Fruit fly (Drosophila melanogaster) whole organism, embryonic: ENCODE measurements around the gene Glys.

Experiments used
- Atf3 ChIP-seq: fragments of 200-800 bp; sonication (Bioruptor generic); optimal IDR thresholded peaks from 3 replicates; lab custom pipeline; 2016; ENCODE audit warnings: missing biosample characterization, missing genetic modification characterization
- CG10462 ChIP-seq: fragments of 200-800 bp; sonication (Bioruptor generic); optimal IDR thresholded peaks from 2 replicates; lab custom pipeline; 2016; ENCODE audit warnings: missing biosample characterization, missing genetic modification characterization
- CG12219 ChIP-seq: fragments of 200-800 bp; sonication (Bioruptor generic); optimal IDR thresholded peaks from 3 replicates; lab custom pipeline; 2018; ENCODE audit warnings: missing biosample characterization, mild to moderate bottlenecking, missing genetic modification characterization
- CG12391 ChIP-seq: fragments of 200-800 bp; sonication (Bioruptor generic); optimal IDR thresholded peaks from 3 replicates; lab custom pipeline; 2018; ENCODE audit warnings: missing biosample characterization, mild to moderate bottlenecking, missing genetic modification characterization, moderate library complexity
- CG13296 ChIP-seq: fragments of 200-800 bp; sonication (Bioruptor generic); optimal IDR thresholded peaks from 3 replicates; lab custom pipeline; 2018; ENCODE audit warnings: missing biosample characterization, mild to moderate bottlenecking, missing genetic modification characterization
- CG14667 ChIP-seq: fragments of 200-800 bp; sonication (Bioruptor generic); IDR thresholded peaks from 2 replicates; pipeline ENCODE4 v1.3.6; 2022; ENCODE audit warnings: missing biosample characterization, missing genetic modification characterization
- CG17328 ChIP-seq: fragments of 200-800 bp; sonication (Bioruptor generic); IDR thresholded peaks from 2 replicates; pipeline ENCODE4 v1.3.6; 2022; ENCODE audit warnings: missing biosample characterization, missing genetic modification characterization
- CG17359 ChIP-seq: fragments of 200-800 bp; sonication (Bioruptor generic); optimal IDR thresholded peaks from 3 replicates; lab custom pipeline; 2018; ENCODE audit warnings: missing biosample characterization, mild to moderate bottlenecking, missing genetic modification characterization, moderate library complexity
- CG17912 ChIP-seq: fragments of 200-800 bp; sonication (Bioruptor generic); optimal IDR thresholded peaks from 2 replicates; lab custom pipeline; 2018; ENCODE audit warnings: missing biosample characterization, mild to moderate bottlenecking, missing genetic modification characterization
- CG18476 ChIP-seq: fragments of 200-800 bp; sonication (Bioruptor generic); optimal IDR thresholded peaks from 2 replicates; lab custom pipeline; 2016; ENCODE audit warnings: missing biosample characterization, mild to moderate bottlenecking, missing genetic modification characterization
- CG31365 ChIP-seq: fragments of 200-800 bp; sonication (Bioruptor generic); optimal IDR thresholded peaks from 2 replicates; lab custom pipeline; 2018; ENCODE audit warnings: missing biosample characterization, mild to moderate bottlenecking, missing genetic modification characterization
- CG32767 ChIP-seq: fragments of 200-800 bp; sonication (Bioruptor generic); IDR thresholded peaks from 2 replicates; pipeline ENCODE4 v1.3.6; 2022; ENCODE audit warnings: missing biosample characterization, missing genetic modification characterization
- CG33557 ChIP-seq: fragments of 200-800 bp; sonication (Bioruptor generic); optimal IDR thresholded peaks from 2 replicates; lab custom pipeline; 2019; ENCODE audit warnings: missing biosample characterization, mild to moderate bottlenecking, missing genetic modification characterization, moderate library complexity
- CG6175 ChIP-seq: fragments of 200-800 bp; sonication (Bioruptor generic); IDR thresholded peaks from 3 replicates; pipeline ENCODE4 v1.3.6; 2022; ENCODE audit warnings: missing biosample characterization, missing genetic modification characterization
- CG6254 ChIP-seq: fragments of 200-800 bp; sonication (Bioruptor generic); optimal IDR thresholded peaks from 3 replicates; lab custom pipeline; 2017; ENCODE audit warnings: mild to moderate bottlenecking, missing biosample characterization, missing genetic modification reagents, missing genetic modification characterization
- CG6813 ChIP-seq: fragments of 200-800 bp; sonication (Bioruptor generic); optimal IDR thresholded peaks from 2 replicates; lab custom pipeline; 2017; ENCODE audit warnings: missing biosample characterization, missing genetic modification characterization, mild to moderate bottlenecking, moderate library complexity, missing genetic modification reagents
- CG7372 ChIP-seq: fragments of 200-800 bp; sonication (Bioruptor generic); IDR thresholded peaks from 2 replicates; pipeline ENCODE4 v1.3.6; 2022; ENCODE audit warnings: missing biosample characterization, missing genetic modification characterization
- CG7786 ChIP-seq: fragments of 200-800 bp; sonication (Bioruptor generic); optimal IDR thresholded peaks from 2 replicates; lab custom pipeline; 2016; ENCODE audit warnings: missing biosample characterization, missing genetic modification characterization
- CG8089 ChIP-seq: fragments of 200-800 bp; sonication (Bioruptor generic); optimal IDR thresholded peaks from 3 replicates; lab custom pipeline; 2016; ENCODE audit warnings: missing biosample characterization, missing genetic modification characterization
- CG8281 ChIP-seq: fragments of 200-800 bp; sonication (Bioruptor generic); optimal IDR thresholded peaks from 2 replicates; lab custom pipeline; 2018; ENCODE audit warnings: missing biosample characterization, mild to moderate bottlenecking, missing genetic modification characterization, moderate library complexity
- CG8478 ChIP-seq: fragments of >200 bp; optimal IDR thresholded peaks from 2 replicates; lab custom pipeline; 2018
- CG9817 ChIP-seq: fragments of 200-800 bp; sonication (Bioruptor generic); optimal IDR thresholded peaks from 2 replicates; lab custom pipeline; 2018; ENCODE audit warnings: missing biosample characterization, mild to moderate bottlenecking, missing genetic modification characterization, moderate library complexity
- CG9932 ChIP-seq: fragments of 200-800 bp; sonication (Bioruptor generic); IDR thresholded peaks from 2 replicates; pipeline ENCODE4 v1.3.6; 2022; ENCODE audit warnings: missing biosample characterization, missing genetic modification characterization
- Dek ChIP-seq: fragments of 200-800 bp; sonication (Bioruptor generic); optimal IDR thresholded peaks from 3 replicates; lab custom pipeline; 2019; ENCODE audit warnings: missing biosample characterization, mild to moderate bottlenecking, missing genetic modification characterization, moderate library complexity
- Dref ChIP-seq: fragments of 200-800 bp; sonication (Bioruptor generic); IDR thresholded peaks from 2 replicates; pipeline ENCODE4 v1.3.6; 2022; ENCODE audit warnings: missing biosample characterization, missing genetic modification characterization
- Ets65A ChIP-seq: fragments of 200-800 bp; sonication (Bioruptor generic); peaks from one replicate; lab custom pipeline; 2016; ENCODE audit warnings: missing biosample characterization, missing genetic modification characterization
- HLHmδ ChIP-seq: fragments of 200-800 bp; sonication (Bioruptor generic); optimal IDR thresholded peaks from 2 replicates; lab custom pipeline; 2018; ENCODE audit warnings: missing biosample characterization, mild to moderate bottlenecking, missing genetic modification characterization, moderate library complexity
- Hr39 ChIP-seq: fragments of >200 bp; optimal IDR thresholded peaks from 2 replicates; lab custom pipeline; 2017
- NK7.1 ChIP-seq: fragments of 200-800 bp; sonication (Bioruptor generic); optimal IDR thresholded peaks from 3 replicates; lab custom pipeline; 2016; ENCODE audit warnings: missing biosample characterization, missing genetic modification characterization
- NfI ChIP-seq: fragments of 200-800 bp; sonication (Bioruptor generic); optimal IDR thresholded peaks from 3 replicates; lab custom pipeline; 2018; ENCODE audit warnings: missing biosample characterization, mild to moderate bottlenecking, missing genetic modification characterization, moderate library complexity
- Ptx1 ChIP-seq: fragments of 200-800 bp; sonication (Bioruptor generic); IDR thresholded peaks from 2 replicates; pipeline ENCODE4 v1.3.6; 2022; ENCODE audit warnings: missing biosample characterization, missing genetic modification characterization
- Sry-δ ChIP-seq: fragments of 200-800 bp; sonication (Bioruptor generic); optimal IDR thresholded peaks from 2 replicates; lab custom pipeline; 2016; ENCODE audit warnings: missing biosample characterization, missing genetic modification characterization
- cas ChIP-seq: fragments of 200-800 bp; sonication (Bioruptor generic); IDR thresholded peaks from 2 replicates; pipeline ENCODE4 v1.3.6; 2022; ENCODE audit warnings: missing biosample characterization, missing genetic modification characterization
- cg ChIP-seq: fragments of 200-800 bp; sonication (Bioruptor generic); optimal IDR thresholded peaks from 3 replicates; lab custom pipeline; 2019; ENCODE audit warnings: missing biosample characterization, mild to moderate bottlenecking, missing genetic modification characterization, moderate library complexity
- corto ChIP-seq: fragments of 200-800 bp; sonication (Bioruptor generic); optimal IDR thresholded peaks from 2 replicates; lab custom pipeline; 2016; ENCODE audit warnings: missing biosample characterization, mild to moderate bottlenecking, missing genetic modification characterization, moderate library complexity
- dpn ChIP-seq, 2 experiments: fragments of 200-800 bp; sonication (Bioruptor generic); optimal IDR thresholded peaks; 3 replicates each; lab custom pipeline; 2016; ENCODE audit warnings: missing biosample characterization in 2 of 2, missing genetic modification characterization in 2 of 2
- dysf ChIP-seq: fragments of 200-800 bp; sonication (Bioruptor generic); IDR thresholded peaks from 3 replicates; pipeline ENCODE4 v1.3.6; 2022; ENCODE audit warnings: missing biosample characterization, missing genetic modification characterization
- eve ChIP-seq, 2 experiments: fragments of >200 bp; optimal IDR thresholded peaks; 2 replicates each; lab custom pipeline; 2017; ENCODE audit warnings: missing biosample characterization in 2 of 2, missing genetic modification characterization in 2 of 2
- gsb ChIP-seq: fragments of 200-800 bp; sonication (Bioruptor generic); IDR thresholded peaks from 2 replicates; pipeline ENCODE4 v1.3.6; 2022; ENCODE audit warnings: missing biosample characterization, missing genetic modification characterization
- hkb ChIP-seq, 2 experiments: fragments of 200-800 bp in 1 of 2; fragments of >200 bp in 1 of 2; sonication (Bioruptor generic) in 1 of 2; IDR thresholded peaks in 1 of 2; optimal IDR thresholded peaks in 1 of 2; 2 replicates each; pipeline versions ENCODE4 v1.3.6 to Lab custom; 2017 to 2022; ENCODE audit warnings: missing biosample characterization in 1 of 2, missing genetic modification characterization in 1 of 2
- insv ChIP-seq, 2 experiments: fragments of 200-800 bp; sonication (Bioruptor generic); optimal IDR thresholded peaks; 3 replicates each; lab custom pipeline; 2016 to 2018; ENCODE audit warnings: missing biosample characterization in 2 of 2, missing genetic modification characterization in 2 of 2
- inv ChIP-seq: fragments of 200-800 bp; sonication (Bioruptor generic); IDR thresholded peaks from 2 replicates; pipeline ENCODE4 v1.3.6; 2022; ENCODE audit warnings: missing biosample characterization, missing genetic modification characterization; ENCODE audit not compliant: partially characterized antibody
- lbe ChIP-seq: fragments of 200-800 bp; sonication (Bioruptor generic); optimal IDR thresholded peaks from 2 replicates; lab custom pipeline; 2016; ENCODE audit warnings: missing biosample characterization, mild to moderate bottlenecking, missing genetic modification characterization
- luna ChIP-seq: fragments of 200-800 bp; sonication (Bioruptor generic); optimal IDR thresholded peaks from 2 replicates; lab custom pipeline; 2016; ENCODE audit warnings: missing biosample characterization, missing genetic modification characterization
- nmo ChIP-seq: fragments of 200-800 bp; sonication (Bioruptor generic); optimal IDR thresholded peaks from 2 replicates; lab custom pipeline; 2018; ENCODE audit warnings: missing biosample characterization, mild to moderate bottlenecking, missing genetic modification characterization, moderate library complexity
- pan ChIP-seq, 4 experiments: fragments of >200 bp in 3 of 4; fragments of 200-800 bp in 1 of 4; sonication (Bioruptor generic) in 1 of 4; optimal IDR thresholded peaks in 3 of 4; IDR thresholded peaks in 1 of 4; 2 replicates each; pipeline versions ENCODE4 v1.3.6 to Lab custom; 2017 to 2022; ENCODE audit warnings: missing biosample characterization in 2 of 4, missing genetic modification characterization in 2 of 4, mixed read lengths in 1 of 4
- pb ChIP-seq: fragments of 200-800 bp; sonication (Bioruptor generic); optimal IDR thresholded peaks from 3 replicates; lab custom pipeline; 2016; ENCODE audit warnings: missing biosample characterization, missing genetic modification characterization
- repo ChIP-seq: fragments of 200-800 bp; sonication (Bioruptor generic); optimal IDR thresholded peaks from 2 replicates; lab custom pipeline; 2016; ENCODE audit warnings: missing biosample characterization, missing genetic modification characterization
- so ChIP-seq: fragments of 200-800 bp; sonication (Bioruptor generic); IDR thresholded peaks from 3 replicates; pipeline ENCODE4 v1.3.6; 2022; ENCODE audit warnings: missing biosample characterization, missing genetic modification characterization
- ssp ChIP-seq: fragments of 200-800 bp; sonication (Bioruptor generic); IDR thresholded peaks from 2 replicates; pipeline ENCODE4 v1.3.6; 2022; ENCODE audit warnings: missing biosample characterization, missing genetic modification characterization
- zf30C ChIP-seq: fragments of 200-800 bp; sonication (Bioruptor generic); optimal IDR thresholded peaks from 3 replicates; lab custom pipeline; 2018; ENCODE audit warnings: missing biosample characterization, mild to moderate bottlenecking, missing genetic modification characterization

Glys gene

DNA sequence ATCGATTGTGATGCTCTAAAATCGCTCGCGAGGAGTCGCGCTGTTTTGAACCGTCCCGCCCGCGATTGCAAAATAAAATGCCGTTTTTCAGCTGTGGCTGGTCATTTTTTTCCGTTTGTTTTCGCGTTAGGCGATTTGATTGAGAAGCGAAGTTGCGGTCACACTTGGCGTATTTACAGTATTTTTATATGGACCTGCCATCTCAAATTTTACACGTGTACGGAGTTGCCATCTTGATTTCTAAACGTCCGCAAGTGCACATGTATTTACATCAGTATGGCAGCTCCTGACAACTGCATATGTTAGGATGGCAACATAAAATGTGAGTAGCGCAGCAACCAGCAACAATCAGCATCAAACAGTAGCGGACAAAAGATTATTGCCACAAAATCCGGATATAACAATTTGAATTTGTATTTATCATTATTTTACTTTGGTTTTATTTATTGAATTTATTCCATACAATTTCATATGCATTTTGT, 51.7 kb downstream of the Glys start, which contains the start of gene CG6966 (continued):
- TF ChIP-seq Sry-δ (GFP tag; lab: Kevin White, UChicago) (peak; percentile 84), CG17328 (GFP tag; lab: Robert Waterston, UW) (no peak), NfI (peak; percentile 99), cas (GFP tag; lab: Robert Waterston, UW) (no peak), CG8089 (peak; percentile 97), repo (GFP tag; lab: Kevin White, UChicago) (peak; percentile 89), CG12391 (tag; lab: Kevin White, UChicago) (peak; percentile 95), CG7786 (GFP tag; lab: Kevin White, UChicago) (peak; percentile 95), Dref (GFP tag; lab: Robert Waterston, UW) (no peak), Atf3 (GFP tag; lab: Kevin White, UChicago) (peak; percentile 96), CG9932 (GFP tag; lab: Robert Waterston, UW) (no peak), CG7372 (GFP tag; lab: Robert Waterston, UW) (no peak), zf30C (GFP tag; lab: Kevin White, UChicago) (peak; percentile 43), CG12219 (GFP tag; lab: Kevin White, UChicago) (peak; percentile 90), nmo (GFP tag; lab: Kevin White, UChicago) (peak; percentile 92), hkb (optimal IDR thresholded peaks at IDR 0.05; lab: Kevin White, UChicago) (peak; percentile 17), hkb (GFP tag; IDR thresholded peaks at IDR 0.05; lab: Robert Waterston, UW) (no peak), CG32767 (GFP tag; lab: Robert Waterston, UW) (no peak), ssp (GFP tag; lab: Robert Waterston, UW) (no peak), inv (GFP tag; lab: Robert Waterston, UW) (no peak), dysf (GFP tag; lab: Robert Waterston, UW) (no peak), Hr39 (no peak), pb (GFP tag; lab: Kevin White, UChicago) (peak; percentile 94), luna (GFP tag; lab: Kevin White, UChicago) (peak; percentile 95), CG10462 (GFP tag; lab: Kevin White, UChicago) (peak; percentile 82), HLHmδ (peak; percentile 91), so (GFP tag; lab: Robert Waterston, UW) (no peak), CG18476 (peak; percentile 77), corto (no peak), insv (GFP tag; optimal IDR thresholded peaks at IDR 0.05; lab: Kevin White, UChicago) (peak in 1 of 2 experiments; percentile 88), Dek (tag; lab: Kevin White, UChicago) (peak; percentile 93), CG33557 (GFP tag; lab: Kevin White, UChicago) (peak; percentile 91), CG6254 (GFP tag; lab: Kevin White, UChicago) (peak; percentile 61), CG6175 (GFP tag; lab: Robert Waterston, UW) (no peak), CG6813 (GFP tag; lab: Kevin White, UChicago) (peak; percentile 95), gsb (GFP tag; lab: Robert Waterston, UW) (no peak), CG13296 (GFP tag; lab: Kevin White, UChicago) (peak; percentile 87), CG9817 (tag; lab: Kevin White, UChicago) (peak; percentile 98), Ets65A (GFP tag; lab: Kevin White, UChicago) (peak; percentile 100), CG14667 (GFP tag; lab: Robert Waterston, UW) (no peak), Ptx1 (no peak), dpn (GFP tag; optimal IDR thresholded peaks at IDR 0.05; lab: Kevin White, UChicago) (peak; percentile 94 to 97), NK7.1 (peak; percentile 88), CG17912 (GFP tag; lab: Kevin White, UChicago) (peak; percentile 99), pan (optimal IDR thresholded peaks at IDR 0.05; lab: Kevin White, UChicago) (no peak), pan (GFP tag; optimal IDR thresholded peaks at IDR 0.05 in 1 of 2, IDR thresholded peaks at IDR 0.05 in 1 of 2) (no peak), lbe (peak; percentile 83), eve (GFP tag; optimal IDR thresholded peaks at IDR 0.05; lab: Kevin White, UChicago) (no peak), CG8281 (tag; lab: Kevin White, UChicago) (peak; percentile 64), cg (no peak), CG8478 (lab: Kevin White, UChicago) (no peak), CG31365 (tag; lab: Kevin White, UChicago) (peak; percentile 78), CG17359 (tag; lab: Kevin White, UChicago) (peak; percentile 92)
